Worm (Caenorhabditis elegans) whole organism, L3 larva: Measurements from ENCODE around the gene tbc-10.

Source experiments
- aly-2 ChIP-seq: fragments of 150-350 bp; optimal IDR thresholded peaks from 2 replicates; lab custom pipeline; 2014; ENCODE audit warnings: missing biosample characterization, missing genetic modification characterization
- ama-1 ChIP-seq: fragments of 150-350 bp; optimal IDR thresholded peaks from 2 replicates; lab custom pipeline; 2018
- elt-1 ChIP-seq: fragments of 150-350 bp; optimal IDR thresholded peaks from 2 replicates; lab custom pipeline; 2014; ENCODE audit warnings: missing biosample characterization, missing genetic modification characterization
- fkh-10 ChIP-seq: sonication (generic microtip); optimal IDR thresholded peaks from 2 replicates; lab custom pipeline; 2017; ENCODE audit warnings: missing biosample characterization, missing genetic modification reagents, missing genetic modification characterization
- hmg-11 ChIP-seq: sonication (generic microtip); optimal IDR thresholded peaks from 2 replicates; lab custom pipeline; 2016; ENCODE audit warnings: missing genetic modification characterization, missing compliant biosample characterization
- lin-15B ChIP-seq: fragments of 150-350 bp; optimal IDR thresholded peaks from 2 replicates; lab custom pipeline; 2014; ENCODE audit warnings: missing biosample characterization, missing genetic modification characterization
- nhr-11 ChIP-seq: fragments of 150-350 bp; optimal IDR thresholded peaks from 2 replicates; lab custom pipeline; 2014; ENCODE audit warnings: missing biosample characterization, missing genetic modification characterization
- nhr-12 ChIP-seq: fragments of 150-350 bp; optimal IDR thresholded peaks from 2 replicates; lab custom pipeline; 2014; ENCODE audit warnings: missing biosample characterization, missing genetic modification characterization
- nhr-23 ChIP-seq: fragments of 150-350 bp; optimal IDR thresholded peaks from 2 replicates; lab custom pipeline; 2014; ENCODE audit warnings: missing biosample characterization, missing genetic modification reagents, missing genetic modification characterization
- nhr-237 ChIP-seq: fragments of 150-350 bp; optimal IDR thresholded peaks from 2 replicates; lab custom pipeline; 2014; ENCODE audit warnings: missing biosample characterization, missing genetic modification characterization
- nhr-76 ChIP-seq: fragments of 150-350 bp; sonication (generic microtip); optimal IDR thresholded peaks from 5 replicates; lab custom pipeline; 2014; ENCODE audit warnings: missing biosample characterization, missing genetic modification characterization
- ztf-4 ChIP-seq: fragments of 150-350 bp; optimal IDR thresholded peaks from 2 replicates; lab custom pipeline; 2014; ENCODE audit warnings: missing biosample characterization, missing genetic modification characterization

DNA sequence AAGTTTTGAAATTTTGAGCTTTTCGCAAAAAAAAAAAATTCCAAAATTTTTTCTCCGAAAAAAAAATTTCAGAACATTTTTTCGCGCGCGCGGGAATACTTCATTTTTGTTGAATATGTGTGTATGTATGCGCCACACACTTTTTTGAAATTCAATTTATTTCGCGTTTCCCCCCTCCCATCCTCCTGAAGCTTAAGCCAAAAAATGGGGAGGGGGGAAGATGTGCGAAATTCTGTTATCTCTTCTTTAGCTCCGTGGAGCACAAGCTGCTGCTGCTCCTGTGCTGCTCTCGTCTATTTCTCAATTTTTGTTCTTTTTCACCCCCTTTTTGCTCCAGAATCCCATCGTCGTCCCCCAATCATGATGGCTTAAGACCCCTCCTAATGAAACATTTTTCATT lies 6.5 kb downstream of the tbc-10 start:
- TF ChIP-seq hmg-11 (tag; lab: Kevin White, UChicago) (no peak), ama-1 (lab: Kevin White, UChicago) (no peak), nhr-11 (tag; lab: Kevin White, UChicago) (no peak), nhr-76 (no peak), ztf-4 (tag; lab: Kevin White, UChicago) (no peak), fkh-10 (GFP tag; lab: Kevin White, UChicago) (peak; percentile 84), elt-1 (tag; lab: Kevin White, UChicago) (no peak), nhr-23 (tag; lab: Kevin White, UChicago) (no peak), aly-2 (tag; lab: Kevin White, UChicago) (no peak), nhr-12 (no peak), lin-15B (no peak), nhr-237 (no peak)
